Worm (Caenorhabditis elegans) whole organism, early embryonic: ENCODE data around the gene Y44A6D.6.

Experiments used
- B0310.2 ChIP-seq: sonication (generic microtip); optimal IDR thresholded peaks from 2 replicates; lab custom pipeline; 2016; ENCODE audit warnings: mild to moderate bottlenecking, missing genetic modification characterization, missing compliant biosample characterization
- F13C5.2 ChIP-seq: sonication (generic microtip); optimal IDR thresholded peaks from 2 replicates; lab custom pipeline; 2017; ENCODE audit warnings: mild to moderate bottlenecking, missing genetic modification characterization, inconsistent platforms, missing compliant biosample characterization
- aly-1 ChIP-seq: sonication (generic microtip); optimal IDR thresholded peaks from 2 replicates; lab custom pipeline; 2016; ENCODE audit warnings: missing genetic modification characterization, missing compliant biosample characterization
- ama-1 ChIP-seq: fragments of 150-350 bp; optimal IDR thresholded peaks from 2 replicates; lab custom pipeline; 2014
- ceh-13 ChIP-seq: fragments of 200-800 bp; sonication (Bioruptor generic); optimal IDR thresholded peaks from 2 replicates; lab custom pipeline; 2018; ENCODE audit warnings: mild to moderate bottlenecking, missing genetic modification characterization, missing compliant biosample characterization
- ceh-36 ChIP-seq: sonication (generic microtip); optimal IDR thresholded peaks from 2 replicates; lab custom pipeline; 2016; ENCODE audit warnings: missing genetic modification characterization, inconsistent platforms, missing compliant biosample characterization
- ets-7 ChIP-seq: sonication (generic microtip); optimal IDR thresholded peaks from 2 replicates; lab custom pipeline; 2016; ENCODE audit warnings: missing genotype, missing genetic modification characterization, missing compliant biosample characterization
- flt-1 ChIP-seq: fragments of 200-800 bp; sonication (Bioruptor generic); IDR thresholded peaks from 2 replicates; pipeline ENCODE4 v1.3.6; 2022; ENCODE audit warnings: missing genetic modification characterization, missing compliant biosample characterization
- hmbx-1 ChIP-seq: sonication (generic microtip); optimal IDR thresholded peaks from 2 replicates; lab custom pipeline; 2016; ENCODE audit warnings: mild to moderate bottlenecking, missing genetic modification characterization, missing compliant biosample characterization
- hmg-4 ChIP-seq: fragments of 200-800 bp; sonication (Bioruptor generic); optimal IDR thresholded peaks from 2 replicates; lab custom pipeline; 2018; ENCODE audit warnings: mild to moderate bottlenecking, missing genetic modification characterization, missing compliant biosample characterization
- hnd-1 ChIP-seq: sonication (generic microtip); optimal IDR thresholded peaks from 2 replicates; lab custom pipeline; 2016; ENCODE audit warnings: missing genetic modification characterization, missing compliant biosample characterization
- pes-1 ChIP-seq: fragments of 200-800 bp; sonication (Bioruptor generic); IDR thresholded peaks from 2 replicates; pipeline ENCODE4 v1.3.6; 2022; ENCODE audit warnings: missing genetic modification reagents, missing genetic modification characterization, missing compliant biosample characterization
- scrt-1 ChIP-seq: fragments of 200-800 bp; sonication (Bioruptor generic); IDR thresholded peaks from 2 replicates; pipeline ENCODE4 v1.3.6; 2022; ENCODE audit warnings: missing genetic modification characterization, missing compliant biosample characterization
- sea-1 ChIP-seq: fragments of 200-800 bp; sonication (Bioruptor generic); conservative IDR thresholded peaks from 2 replicates; pipeline ENCODE4 v1.3.6; 2022; ENCODE audit warnings: missing genetic modification characterization, missing compliant biosample characterization
- tbx-11 ChIP-seq: fragments of 200-800 bp; sonication (Bioruptor generic); IDR thresholded peaks from 2 replicates; pipeline ENCODE4 v1.3.6; 2022; ENCODE audit warnings: missing genetic modification characterization, missing compliant biosample characterization
- tbx-37 ChIP-seq: fragments of 200-800 bp; sonication (Bioruptor generic); conservative IDR thresholded peaks from 2 replicates; pipeline ENCODE4 v1.3.6; 2022; ENCODE audit warnings: missing genetic modification reagents, missing genetic modification characterization, missing compliant biosample characterization
- tra-4 ChIP-seq: sonication (generic microtip); optimal IDR thresholded peaks from 2 replicates; lab custom pipeline; 2017; ENCODE audit warnings: missing genetic modification characterization, missing compliant biosample characterization

Gene Y44A6D.6

DNA sequence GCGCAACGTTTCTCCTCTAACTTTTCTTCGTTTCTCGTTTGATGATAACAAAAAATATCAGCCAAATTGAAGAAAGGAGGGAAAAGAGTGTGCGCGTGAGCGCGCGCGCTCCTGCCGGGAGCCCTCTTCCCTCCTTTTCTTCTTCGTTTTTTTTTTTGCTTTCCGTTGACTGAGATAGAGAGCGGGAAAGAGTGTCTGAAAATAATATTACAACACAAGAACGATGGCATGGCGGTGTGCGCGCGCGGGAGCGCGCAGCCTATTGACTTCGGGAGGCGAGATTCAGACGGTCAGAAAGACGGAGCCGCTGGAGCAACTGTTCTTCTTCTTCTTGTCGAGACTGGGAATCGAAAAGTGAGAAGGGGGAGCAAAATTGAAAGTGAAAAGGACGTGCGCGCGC is 13.4 kb upstream of the Y44A6D.6 start:
- TF ChIP-seq pes-1 (GFP tag; lab: Robert Waterston, UW) (peak; percentile 41; the same call in 1 of the 2 replicates), hmg-4 (GFP tag; lab: Kevin White, UChicago) (no peak)

DNA sequence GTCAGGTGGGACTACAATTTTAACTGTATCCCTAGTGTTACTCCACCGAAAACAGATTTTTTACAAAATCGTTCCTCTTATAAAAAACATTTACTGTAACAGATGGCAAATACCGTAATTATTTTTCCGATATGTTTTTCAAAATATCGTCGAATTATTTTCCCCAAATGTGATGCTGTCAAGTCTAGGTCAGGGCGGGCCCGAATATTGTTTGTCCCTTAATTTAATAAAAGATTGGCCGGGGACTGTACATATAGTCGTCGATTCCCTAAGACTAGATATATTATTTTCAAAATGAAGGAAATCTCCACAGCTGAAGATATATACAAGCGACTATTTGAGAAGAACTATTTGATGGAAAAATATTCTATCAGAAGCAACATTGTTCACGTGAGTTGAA is 9.2 kb upstream of the Y44A6D.6 start, which contains the start of gene sdf-9:
Gene sdf-9 (plus strand): TSS at position 301 of the 400 bp plus-strand sequence.
- TF ChIP-seq ets-7 (tag; lab: Kevin White, UChicago) (no peak), sea-1 (GFP tag; lab: Robert Waterston, UW) (no peak), ceh-13 (no peak), hnd-1 (tag; lab: Kevin White, UChicago) (no peak), ceh-36 (tag; lab: Kevin White, UChicago) (no peak), F13C5.2 (tag; lab: Kevin White, UChicago) (no peak), hmbx-1 (no peak), pes-1 (GFP tag; lab: Robert Waterston, UW) (no peak)

DNA sequence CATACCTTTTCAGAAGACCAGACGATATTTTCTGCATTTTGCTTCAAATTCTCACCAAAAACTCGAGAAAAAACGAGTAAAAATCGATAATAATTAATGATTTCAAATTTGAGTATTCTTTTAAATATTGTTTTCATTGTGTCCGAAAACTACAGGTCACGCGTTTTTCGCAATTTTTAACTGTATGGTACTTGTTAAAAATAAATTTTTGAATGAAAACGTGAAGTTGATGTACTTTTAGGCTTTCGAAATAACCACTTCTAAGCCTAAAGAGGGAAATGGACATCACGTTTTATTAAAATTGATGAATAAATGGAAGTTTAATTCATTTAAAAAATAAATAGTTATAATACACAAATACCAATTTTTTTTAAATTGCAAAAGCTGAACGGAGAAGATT is 4.2 kb upstream of the Y44A6D.6 start, which contains the start of gene Y44A6D.5:
Gene Y44A6D.5 (minus strand): TSS at position 101 of the 400 bp plus-strand sequence.
- TF ChIP-seq pes-1 (GFP tag; lab: Robert Waterston, UW) (no peak), tbx-11 (GFP tag; lab: Robert Waterston, UW) (no peak), sea-1 (GFP tag; lab: Robert Waterston, UW) (no peak), hmbx-1 (no peak), tra-4 (tag; lab: Kevin White, UChicago) (no peak), ama-1 (no peak), aly-1 (tag; lab: Kevin White, UChicago) (no peak), B0310.2 (tag; lab: Kevin White, UChicago) (no peak), scrt-1 (GFP tag; lab: Robert Waterston, UW) (no peak), F13C5.2 (tag; lab: Kevin White, UChicago) (no peak), tbx-37 (GFP tag; lab: Robert Waterston, UW) (no peak), ets-7 (tag; lab: Kevin White, UChicago) (no peak), ceh-13 (no peak)

DNA sequence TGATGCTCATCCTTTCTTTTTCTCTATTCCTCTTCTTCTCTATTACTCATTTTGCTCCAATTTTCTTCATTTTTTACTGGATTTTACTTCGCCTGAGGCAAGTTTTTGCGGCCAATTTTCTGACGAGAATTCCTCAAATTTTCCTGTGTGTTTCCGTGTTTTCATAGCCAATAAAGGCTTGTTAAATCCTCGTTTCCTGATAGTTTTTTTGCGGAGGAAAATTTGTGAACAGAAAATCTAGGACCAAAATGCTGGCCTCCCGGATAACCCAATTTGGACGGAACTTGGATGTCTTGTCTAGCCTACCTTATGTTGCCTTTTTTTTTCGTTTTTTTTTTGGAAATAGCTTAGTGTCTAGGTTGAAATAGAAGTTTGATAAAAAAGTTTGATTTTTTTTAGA is 6.5 kb downstream of the Y44A6D.6 start:
- TF ChIP-seq tbx-37 (GFP tag; lab: Robert Waterston, UW) (no peak), pes-1 (GFP tag; lab: Robert Waterston, UW) (no peak), ceh-13 (no peak), sea-1 (GFP tag; lab: Robert Waterston, UW) (no peak), ama-1 (no peak), ets-7 (tag; lab: Kevin White, UChicago) (no peak), tra-4 (tag; lab: Kevin White, UChicago) (no peak), scrt-1 (GFP tag; lab: Robert Waterston, UW) (no peak), F13C5.2 (tag; lab: Kevin White, UChicago) (no peak), hnd-1 (tag; lab: Kevin White, UChicago) (no peak), flt-1 (GFP tag; lab: Robert Waterston, UW) (no peak), tbx-11 (GFP tag; lab: Robert Waterston, UW) (no peak), hmg-4 (GFP tag; lab: Kevin White, UChicago) (no peak), hmbx-1 (no peak), ceh-36 (tag; lab: Kevin White, UChicago) (no peak), aly-1 (tag; lab: Kevin White, UChicago) (no peak), B0310.2 (tag; lab: Kevin White, UChicago) (no peak)

DNA sequence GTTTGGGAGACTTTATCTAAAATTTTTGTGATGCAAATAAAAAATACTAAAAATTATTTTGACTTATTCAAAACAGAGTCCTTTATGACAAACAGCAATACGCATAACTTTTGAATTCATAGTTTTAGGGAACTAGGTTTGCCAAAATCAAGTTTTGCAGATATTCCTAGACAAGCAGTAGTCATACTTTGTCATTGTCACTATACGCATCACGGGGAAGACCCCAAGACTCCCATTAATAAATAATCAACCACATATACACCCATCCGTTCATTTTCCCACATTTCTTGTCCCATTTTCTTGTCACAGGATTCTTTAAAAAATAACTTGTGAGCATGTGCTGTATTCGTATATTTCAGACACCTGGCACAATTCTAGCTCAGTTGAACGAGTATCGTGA is 7.3 kb downstream of the Y44A6D.6 start, which contains the start of gene Y44A6D.7:
Gene Y44A6D.7 (plus strand): TSS at position 301 of the 400 bp plus-strand sequence.
- no peak for TF ChIP-seq ceh-13

DNA sequence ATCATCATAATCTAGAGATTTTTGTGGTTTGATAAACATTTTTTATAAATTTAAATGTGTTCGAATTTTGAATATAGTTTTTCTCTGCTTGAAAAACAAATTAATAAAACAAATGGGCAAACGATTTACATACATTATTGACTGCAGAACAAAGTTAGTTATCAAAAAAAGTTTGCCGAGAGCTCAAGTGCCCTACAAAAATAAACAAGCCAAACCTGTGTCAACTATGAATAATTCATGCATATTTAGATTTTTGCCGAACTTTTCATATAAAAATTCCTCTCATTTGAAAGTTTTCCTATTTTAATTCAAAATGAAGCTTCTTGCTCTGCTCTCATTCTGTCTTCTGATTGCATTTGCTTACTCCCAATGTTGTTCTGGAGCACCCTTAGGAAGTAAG is 8.7 kb downstream of the Y44A6D.6 start, which contains the start of gene sshk-1:
Gene sshk-1 (plus strand): TSS at position 301 of the 400 bp plus-strand sequence.
- TF ChIP-seq hmbx-1, result no peak

DNA sequence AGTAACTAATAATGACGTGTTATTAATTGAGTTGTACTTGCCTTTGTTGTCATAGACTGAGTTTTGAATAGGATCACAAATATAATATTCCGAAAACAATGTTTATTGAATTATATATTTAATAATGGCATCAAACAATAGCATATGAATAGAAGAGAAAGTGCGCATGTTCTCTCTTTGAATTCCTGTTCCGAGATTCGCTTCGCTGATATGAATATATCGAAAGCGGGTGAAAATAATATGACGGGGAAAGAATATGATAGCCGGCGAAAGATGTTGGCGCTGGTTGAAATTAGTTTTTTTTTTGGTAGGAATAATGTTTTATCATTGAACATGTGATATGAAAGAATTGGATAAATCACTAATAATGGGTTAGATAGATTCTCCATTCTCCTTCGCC is 12.9 kb downstream of the Y44A6D.6 start, which contains the start of gene T03D8.6:
Gene T03D8.6 (minus strand): TSS at position 298 of the 400 bp plus-strand sequence.
- TF ChIP-seq hnd-1 (tag; lab: Kevin White, UChicago), result no peak
- no peak for TF ChIP-seq scrt-1 (GFP tag; lab: Robert Waterston, UW)
- TF ChIP-seq tbx-11 (GFP tag; lab: Robert Waterston, UW), result no peak
- TF ChIP-seq tra-4 (tag; lab: Kevin White, UChicago), result no peak
- TF ChIP-seq flt-1 (GFP tag; lab: Robert Waterston, UW), result no peak
- TF ChIP-seq ama-1, result no peak
- no peak for TF ChIP-seq aly-1 (tag; lab: Kevin White, UChicago)
- no peak for TF ChIP-seq ceh-13
- no peak for TF ChIP-seq tbx-37 (GFP tag; lab: Robert Waterston, UW)
- TF ChIP-seq ets-7 (tag; lab: Kevin White, UChicago), result no peak
- no peak for TF ChIP-seq F13C5.2 (tag; lab: Kevin White, UChicago)
- no peak for TF ChIP-seq B0310.2 (tag; lab: Kevin White, UChicago)
- TF ChIP-seq hmbx-1, result no peak
- TF ChIP-seq sea-1 (GFP tag; lab: Robert Waterston, UW), result no peak
- TF ChIP-seq hmg-4 (GFP tag; lab: Kevin White, UChicago), result no peak
- TF ChIP-seq pes-1 (GFP tag; lab: Robert Waterston, UW), result no peak

DNA sequence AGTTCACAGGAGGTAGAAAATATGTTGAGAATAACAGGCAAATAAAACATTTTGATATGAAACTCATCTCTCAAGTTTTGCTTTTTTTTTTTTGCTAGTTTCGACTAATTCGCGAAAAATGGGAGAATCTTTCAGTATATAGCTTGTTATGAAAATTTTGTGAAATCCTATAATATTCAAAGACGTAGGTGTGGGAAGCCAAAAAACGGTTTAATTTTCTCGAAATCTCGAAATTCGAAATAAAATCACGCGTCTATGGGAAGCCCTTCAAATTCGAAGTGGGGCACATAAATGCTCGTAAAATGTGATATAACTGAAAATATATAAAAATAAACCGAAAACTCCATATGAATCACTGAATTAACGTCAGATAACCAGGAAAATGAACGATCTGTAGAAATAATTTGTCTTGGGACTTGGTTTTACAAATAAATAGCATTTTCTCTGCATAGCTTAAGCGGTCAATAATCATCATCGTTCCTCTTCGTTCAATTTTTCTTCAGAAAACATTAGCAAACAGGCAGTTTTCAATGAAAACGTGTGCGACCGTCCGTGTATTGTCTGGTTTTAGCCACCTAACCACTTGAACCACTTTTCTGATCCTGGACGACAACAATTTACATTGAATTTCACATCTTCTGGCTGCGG is 17.9 kb downstream of the Y44A6D.6 start, which contains the start of the genes gcy-22 and grl-14:
Gene gcy-22 (minus strand): TSS at position 101 of the 648 bp plus-strand sequence.
Gene grl-14 (plus strand): TSS at position 598 of the 648 bp plus-strand sequence.
- TF ChIP-seq scrt-1 (GFP tag; lab: Robert Waterston, UW), result no peak
- TF ChIP-seq hnd-1 (tag; lab: Kevin White, UChicago), result no peak
- no peak for TF ChIP-seq tbx-11 (GFP tag; lab: Robert Waterston, UW)
- no peak for TF ChIP-seq pes-1 (GFP tag; lab: Robert Waterston, UW)
- TF ChIP-seq ceh-36 (tag; lab: Kevin White, UChicago), result no peak
- no peak for TF ChIP-seq ceh-13
- no peak for TF ChIP-seq ama-1
- TF ChIP-seq ets-7 (tag; lab: Kevin White, UChicago), result no peak
- no peak for TF ChIP-seq F13C5.2 (tag; lab: Kevin White, UChicago)
- no peak for TF ChIP-seq tbx-37 (GFP tag; lab: Robert Waterston, UW)
